Worm (Caenorhabditis elegans) whole organism, L3 larva: Measurements from ENCODE around the gene C33B4.2.

Experiments used
- ceh-9 ChIP-seq: sonication (generic microtip); optimal IDR thresholded peaks from 2 replicates; lab custom pipeline; 2018; ENCODE audit warnings: missing biosample characterization, missing genetic modification characterization
- egl-27 ChIP-seq: sonication (generic microtip); optimal IDR thresholded peaks from 4 replicates; lab custom pipeline; 2017; ENCODE audit warnings: missing biosample characterization, missing genetic modification reagents, missing genetic modification characterization
- elt-1 ChIP-seq: fragments of 150-350 bp; optimal IDR thresholded peaks from 2 replicates; lab custom pipeline; 2014; ENCODE audit warnings: missing biosample characterization, missing genetic modification characterization
- elt-2 ChIP-seq: sonication (generic microtip); optimal IDR thresholded peaks from 2 replicates; lab custom pipeline; 2016; ENCODE audit warnings: missing genetic modification reagents, mild to moderate bottlenecking, missing genetic modification characterization, missing compliant biosample characterization
- fos-1 ChIP-seq: fragments of 150-350 bp; optimal IDR thresholded peaks from 2 replicates; lab custom pipeline; 2014; ENCODE audit warnings: missing biosample characterization, missing genetic modification characterization
- jun-1 ChIP-seq: fragments of 150-350 bp; optimal IDR thresholded peaks from 2 replicates; lab custom pipeline; 2014; ENCODE audit warnings: missing biosample characterization, missing genetic modification reagents, missing genetic modification characterization
- nhr-11 ChIP-seq: fragments of 150-350 bp; optimal IDR thresholded peaks from 2 replicates; lab custom pipeline; 2014; ENCODE audit warnings: missing biosample characterization, missing genetic modification characterization
- nhr-237 ChIP-seq: fragments of 150-350 bp; optimal IDR thresholded peaks from 2 replicates; lab custom pipeline; 2014; ENCODE audit warnings: missing biosample characterization, missing genetic modification characterization
- nhr-67 ChIP-seq: fragments of 150-350 bp; optimal IDR thresholded peaks from 2 replicates; lab custom pipeline; 2014; ENCODE audit warnings: missing biosample characterization, missing genetic modification characterization
- pha-4 ChIP-seq: fragments of 150-350 bp; optimal IDR thresholded peaks from 2 replicates; lab custom pipeline; 2014; ENCODE audit warnings: missing biosample characterization, missing genetic modification reagents, missing genetic modification characterization
- pqm-1 ChIP-seq: fragments of 150-350 bp; optimal IDR thresholded peaks from 2 replicates; lab custom pipeline; 2017; ENCODE audit warnings: missing biosample characterization, missing genetic modification characterization, inconsistent platforms
- unc-62 ChIP-seq: fragments of 150-350 bp; sonication (generic microtip); optimal IDR thresholded peaks from 4 replicates; lab custom pipeline; 2014; ENCODE audit warnings: missing biosample characterization, missing genetic modification reagents, missing genetic modification characterization
- zag-1 ChIP-seq: fragments of 150-350 bp; optimal IDR thresholded peaks from 2 replicates; lab custom pipeline; 2014; ENCODE audit warnings: missing biosample characterization, missing genetic modification characterization
- ztf-11 ChIP-seq: fragments of 150-350 bp; optimal IDR thresholded peaks from 2 replicates; lab custom pipeline; 2014; ENCODE audit warnings: missing biosample characterization, missing genetic modification characterization

- TF ChIP-seq nhr-67 (tag; lab: Kevin White, UChicago) (no peak), unc-62 (no peak), jun-1 (tag; lab: Kevin White, UChicago) (no peak), egl-27 (tag; lab: Kevin White, UChicago) (no peak), ztf-11 (no peak), pqm-1 (tag; lab: Kevin White, UChicago) (no peak), nhr-237 (tag; lab: Kevin White, UChicago) (no peak), ceh-9 (tag; lab: Kevin White, UChicago) (no peak), elt-2 (no peak), fos-1 (tag; lab: Kevin White, UChicago) (no peak), zag-1 (tag; lab: Kevin White, UChicago) (no peak), pha-4 (no peak), elt-1 (tag; lab: Kevin White, UChicago) (no peak), nhr-11 (tag; lab: Kevin White, UChicago) (no peak)
Observed at ce11 chrII:11336163-11336562, 35.8 kb downstream of the C33B4.2 start.
